Fruit fly (Drosophila melanogaster): ENCODE data around the gene CG1368.

CG1368 gene

DNA sequence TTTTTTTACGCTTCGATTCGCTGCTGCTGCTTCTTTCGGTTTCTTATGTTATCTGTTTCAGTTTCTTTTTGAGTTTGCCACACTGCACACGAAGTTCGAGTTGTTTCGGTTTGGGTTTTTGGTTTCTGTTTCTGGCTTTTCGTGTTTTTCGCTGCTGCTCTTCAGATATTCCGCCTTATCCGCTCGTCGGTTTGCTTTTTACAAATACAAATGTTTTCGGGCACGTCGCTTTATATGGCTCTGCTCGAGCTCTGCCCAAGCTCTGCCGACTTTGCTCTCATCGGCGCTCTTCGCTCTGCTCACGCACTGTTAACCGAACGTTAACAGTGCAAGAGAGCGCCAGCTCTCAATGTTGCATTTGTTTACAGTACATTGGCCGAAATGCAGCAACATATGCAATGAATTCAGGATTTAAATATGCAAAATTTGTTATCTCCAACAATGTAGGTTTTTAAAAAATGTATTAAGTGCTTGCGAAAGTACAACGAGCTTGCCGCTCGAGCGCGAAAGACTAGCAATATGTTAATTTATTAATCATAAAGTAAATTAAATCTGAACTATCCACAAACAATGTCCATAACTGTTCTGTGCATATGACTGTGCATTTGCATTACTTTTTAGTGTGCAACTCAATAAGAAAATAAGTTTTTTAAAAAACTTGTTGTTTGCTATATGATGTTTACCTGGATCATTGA is 36.8 kb downstream of the CG1368 start:
- no peak for TF ChIP-seq aop (GFP tag; IDR thresholded peaks at IDR 0.05)
- no peak for TF ChIP-seq CG11695 (GFP tag; IDR thresholded peaks at IDR 0.05)
- TF ChIP-seq disco-r (GFP tag; optimal IDR thresholded peaks at IDR 0.05), result no peak
- no peak for TF ChIP-seq ara (GFP tag; IDR thresholded peaks at IDR 0.05)
- peak; percentile 80 for TF ChIP-seq chm (GFP tag; IDR thresholded peaks at IDR 0.05)
- no peak for TF ChIP-seq pb (GFP tag; optimal IDR thresholded peaks at IDR 0.05)
- TF ChIP-seq CG14710 (tag; optimal IDR thresholded peaks at IDR 0.05), result no peak
- no peak for TF ChIP-seq ftz-f1 (GFP tag; optimal IDR thresholded peaks at IDR 0.05)
- TF ChIP-seq lmd (GFP tag; IDR thresholded peaks at IDR 0.05), result no peak
- peak; percentile 7 for TF ChIP-seq CG9437 (GFP tag; optimal IDR thresholded peaks at IDR 0.05)
- no peak for TF ChIP-seq HHEX (GFP tag; optimal IDR thresholded peaks at IDR 0.05)
- TF ChIP-seq CG10321 (GFP tag; IDR thresholded peaks at IDR 0.05), result no peak
- TF ChIP-seq yki (optimal IDR thresholded peaks at IDR 0.05), result peak; percentile 37
- TF ChIP-seq psq (GFP tag; optimal IDR thresholded peaks at IDR 0.05), result no peak
- TF ChIP-seq CG15479 (GFP tag; optimal IDR thresholded peaks at IDR 0.05), result no peak
- TF ChIP-seq Doc3 (GFP tag; IDR thresholded peaks at IDR 0.05; ENCODE audit: partially characterized antibody), result no peak
- TF ChIP-seq Drgx (GFP tag; IDR thresholded peaks at IDR 0.05), result no peak
- no peak for TF ChIP-seq MTF-1 (GFP tag; optimal IDR thresholded peaks at IDR 0.05; ENCODE audit: borderline replicate concordance)
- TF ChIP-seq gem (tag; optimal IDR thresholded peaks at IDR 0.05), result peak; percentile 35
- TF ChIP-seq CG33557 (GFP tag; optimal IDR thresholded peaks at IDR 0.05), result no peak
- peak; percentile 2 for TF ChIP-seq zf30C (GFP tag; optimal IDR thresholded peaks at IDR 0.05)
- no peak for TF ChIP-seq CG8359 (GFP tag; optimal IDR thresholded peaks at IDR 0.05; ENCODE audit: borderline replicate concordance)
- no peak for TF ChIP-seq pzg (GFP tag; optimal IDR thresholded peaks at IDR 0.05)
- TF ChIP-seq scrt (GFP tag; optimal IDR thresholded peaks at IDR 0.05), result no peak
- no peak for TF ChIP-seq ken (GFP tag; IDR thresholded peaks at IDR 0.05)
- TF ChIP-seq inv (GFP tag; IDR thresholded peaks at IDR 0.05; ENCODE audit: partially characterized antibody), result 0 out of 2 replicates have a peak, but pooled peaks have one; percentile 9
- no peak for TF ChIP-seq CG12744 (GFP tag; optimal IDR thresholded peaks at IDR 0.05)
- no peak for TF ChIP-seq CG9932 (GFP tag; IDR thresholded peaks at IDR 0.05)
- TF ChIP-seq PHDP (tag; optimal IDR thresholded peaks at IDR 0.05), result peak; percentile 1
- no peak for TF ChIP-seq CG31224 (GFP tag; IDR thresholded peaks at IDR 0.05)
- TF ChIP-seq NC2α (GFP tag; optimal IDR thresholded peaks at IDR 0.05), result peak; percentile 2
- TF ChIP-seq CG7271 (tag; optimal IDR thresholded peaks at IDR 0.05), result no peak
- TF ChIP-seq HLH54F (GFP tag; optimal IDR thresholded peaks at IDR 0.05), result no peak
- TF ChIP-seq CG17568 (GFP tag; optimal IDR thresholded peaks at IDR 0.05), result no peak
- peak; percentile 90 for TF ChIP-seq Adf1 (GFP tag; IDR thresholded peaks at IDR 0.05)
- no peak for TF ChIP-seq dysf (GFP tag; IDR thresholded peaks at IDR 0.05)
- TF ChIP-seq zen (tag; optimal IDR thresholded peaks at IDR 0.05), result no peak
- peak; percentile 45; the same call in 1 of the 2 replicates for TF ChIP-seq bbx (GFP tag; IDR thresholded peaks at IDR 0.05; ENCODE audit: partially characterized antibody)
- no peak for TF ChIP-seq sens-2 (GFP tag; IDR thresholded peaks at IDR 0.05)
- peak; percentile 44; the same call in 1 of the 2 replicates for TF ChIP-seq vvl (GFP tag; IDR thresholded peaks at IDR 0.05)
- TF ChIP-seq CG7357 (GFP tag; IDR thresholded peaks at IDR 0.05), result no peak
- no peak for TF ChIP-seq Dref (GFP tag; IDR thresholded peaks at IDR 0.05)
- no peak for TF ChIP-seq eyg (GFP tag; optimal IDR thresholded peaks at IDR 0.05)
- peak; percentile 28 for TF ChIP-seq CG11504 (tag; optimal IDR thresholded peaks at IDR 0.05)
- TF ChIP-seq ems (GFP tag; optimal IDR thresholded peaks at IDR 0.05), result no peak
- no peak; the same call in 1 of the 2 replicates for TF ChIP-seq CG14441 (GFP tag; IDR thresholded peaks at IDR 0.05)
- TF ChIP-seq Neu2 (GFP tag; optimal IDR thresholded peaks at IDR 0.05; ENCODE audit: borderline replicate concordance), result no peak
- TF ChIP-seq p53 (GFP tag; optimal IDR thresholded peaks at IDR 0.05), result no peak
- no peak for TF ChIP-seq cad (GFP tag; optimal IDR thresholded peaks at IDR 0.05)
- TF ChIP-seq Sox100B (GFP tag; optimal IDR thresholded peaks at IDR 0.05), result peak; percentile 14
- no peak for TF ChIP-seq CG34376 (GFP tag; optimal IDR thresholded peaks at IDR 0.05)

Data from whole organism, embryonic.